Worm (Caenorhabditis elegans) whole organism, L3 larva: ENCODE data around the gene mrpl-44.
A peak's percentile ranks its signal among the peaks of the same experiment; 100 is the strongest.

Experiments
- R02D3.7 ChIP-seq: fragments of 150-350 bp; optimal IDR thresholded peaks from 2 replicates; lab custom pipeline; 2014; ENCODE audit warnings: missing biosample characterization, missing genetic modification characterization
- ama-1 ChIP-seq: fragments of 150-350 bp; optimal IDR thresholded peaks from 2 replicates; lab custom pipeline; 2018
- ceh-28 ChIP-seq: fragments of 150-350 bp; optimal IDR thresholded peaks from 2 replicates; lab custom pipeline; 2014; ENCODE audit warnings: missing biosample characterization, missing genetic modification reagents, missing genetic modification characterization
- ceh-82 ChIP-seq: fragments of 150-350 bp; optimal IDR thresholded peaks from 2 replicates; lab custom pipeline; 2014; ENCODE audit warnings: missing biosample characterization, missing genetic modification characterization
- daf-12 ChIP-seq: fragments of 150-350 bp; optimal IDR thresholded peaks from 2 replicates; lab custom pipeline; 2014; ENCODE audit warnings: missing biosample characterization, missing genetic modification reagents, missing genetic modification characterization
- egl-27 ChIP-seq: sonication (generic microtip); optimal IDR thresholded peaks from 4 replicates; lab custom pipeline; 2017; ENCODE audit warnings: missing biosample characterization, missing genetic modification reagents, missing genetic modification characterization
- egl-5 ChIP-seq: fragments of 150-350 bp; optimal IDR thresholded peaks from 2 replicates; lab custom pipeline; 2017; ENCODE audit warnings: missing biosample characterization, missing genetic modification reagents, missing genetic modification characterization, inconsistent platforms
- elt-1 ChIP-seq: fragments of 150-350 bp; optimal IDR thresholded peaks from 2 replicates; lab custom pipeline; 2014; ENCODE audit warnings: missing biosample characterization, missing genetic modification characterization
- elt-2 ChIP-seq: sonication (generic microtip); optimal IDR thresholded peaks from 2 replicates; lab custom pipeline; 2016; ENCODE audit warnings: missing genetic modification reagents, mild to moderate bottlenecking, missing genetic modification characterization, missing compliant biosample characterization
- elt-3 ChIP-seq, 3 experiments: fragments of 150-350 bp in 1 of 3; sonication (generic microtip) in 2 of 3; optimal IDR thresholded peaks; 2 replicates in 2 of 3; 4 replicates in 1 of 3; lab custom pipeline; 2014 to 2017; ENCODE audit warnings: missing biosample characterization in 3 of 3, missing genetic modification characterization in 3 of 3
- eor-1 ChIP-seq, 2 experiments: fragments of 150-350 bp; optimal IDR thresholded peaks; 2 replicates each; lab custom pipeline; 2014 to 2018; ENCODE audit warnings: missing biosample characterization in 2 of 2, missing genetic modification characterization in 2 of 2
- fkh-10 ChIP-seq: sonication (generic microtip); optimal IDR thresholded peaks from 2 replicates; lab custom pipeline; 2017; ENCODE audit warnings: missing biosample characterization, missing genetic modification reagents, missing genetic modification characterization
- fkh-2 ChIP-seq: fragments of 150-350 bp; optimal IDR thresholded peaks from 2 replicates; lab custom pipeline; 2014; ENCODE audit warnings: missing biosample characterization, missing genetic modification reagents, missing genetic modification characterization
- fos-1 ChIP-seq: fragments of 150-350 bp; optimal IDR thresholded peaks from 2 replicates; lab custom pipeline; 2014; ENCODE audit warnings: missing biosample characterization, missing genetic modification characterization
- hmg-11 ChIP-seq: sonication (generic microtip); optimal IDR thresholded peaks from 2 replicates; lab custom pipeline; 2016; ENCODE audit warnings: missing genetic modification characterization, missing compliant biosample characterization
- jun-1 ChIP-seq: fragments of 150-350 bp; optimal IDR thresholded peaks from 2 replicates; lab custom pipeline; 2014; ENCODE audit warnings: missing biosample characterization, missing genetic modification reagents, missing genetic modification characterization
- lin-39 ChIP-seq: fragments of 150-350 bp; optimal IDR thresholded peaks from 2 replicates; lab custom pipeline; 2018; ENCODE audit warnings: missing biosample characterization, missing genetic modification reagents, missing genetic modification characterization
- lsy-12 ChIP-seq: sonication (generic microtip); optimal IDR thresholded peaks from 2 replicates; lab custom pipeline; 2016; ENCODE audit warnings: mild to moderate bottlenecking, missing genetic modification characterization, missing compliant biosample characterization
- mdl-1 ChIP-seq: fragments of 150-350 bp; optimal IDR thresholded peaks from 2 replicates; lab custom pipeline; 2014; ENCODE audit warnings: missing biosample characterization, missing genetic modification characterization
- mml-1 ChIP-seq: fragments of 150-350 bp; sonication (generic microtip); optimal IDR thresholded peaks from 3 replicates; lab custom pipeline; 2014; ENCODE audit warnings: missing biosample characterization, missing genetic modification characterization
- nhr-12 ChIP-seq: fragments of 150-350 bp; optimal IDR thresholded peaks from 2 replicates; lab custom pipeline; 2014; ENCODE audit warnings: missing biosample characterization, missing genetic modification characterization
- nhr-23 ChIP-seq: fragments of 150-350 bp; optimal IDR thresholded peaks from 2 replicates; lab custom pipeline; 2014; ENCODE audit warnings: missing biosample characterization, missing genetic modification reagents, missing genetic modification characterization
- nhr-237 ChIP-seq: fragments of 150-350 bp; optimal IDR thresholded peaks from 2 replicates; lab custom pipeline; 2014; ENCODE audit warnings: missing biosample characterization, missing genetic modification characterization
- nhr-25 ChIP-seq: sonication (generic microtip); optimal IDR thresholded peaks from 2 replicates; lab custom pipeline; 2017; ENCODE audit warnings: missing biosample characterization, missing genetic modification characterization
- nhr-28 ChIP-seq: fragments of 150-350 bp; optimal IDR thresholded peaks from 2 replicates; lab custom pipeline; 2014; ENCODE audit warnings: missing biosample characterization, missing genetic modification characterization
- nhr-43 ChIP-seq: sonication (generic microtip); optimal IDR thresholded peaks from 2 replicates; lab custom pipeline; 2016; ENCODE audit warnings: mild to moderate bottlenecking, missing genetic modification characterization, missing compliant biosample characterization; ENCODE audit not compliant: poor library complexity, severe bottlenecking
- nhr-67 ChIP-seq: fragments of 150-350 bp; optimal IDR thresholded peaks from 2 replicates; lab custom pipeline; 2014; ENCODE audit warnings: missing biosample characterization, missing genetic modification characterization
- nhr-77 ChIP-seq: fragments of 150-350 bp; optimal IDR thresholded peaks from 2 replicates; lab custom pipeline; 2014; ENCODE audit warnings: missing biosample characterization, missing genetic modification characterization
- pha-4 ChIP-seq: fragments of 150-350 bp; optimal IDR thresholded peaks from 2 replicates; lab custom pipeline; 2014; ENCODE audit warnings: missing biosample characterization, missing genetic modification reagents, missing genetic modification characterization
- sea-2 ChIP-seq: fragments of 150-350 bp; sonication (generic microtip); optimal IDR thresholded peaks from 4 replicates; lab custom pipeline; 2014; ENCODE audit warnings: missing biosample characterization, missing genetic modification reagents, missing genetic modification characterization
- snpc-4 ChIP-seq: fragments of 150-350 bp; optimal IDR thresholded peaks from 2 replicates; lab custom pipeline; 2014; ENCODE audit warnings: missing biosample characterization, missing genetic modification characterization
- tbx-2 ChIP-seq: sonication (generic microtip); optimal IDR thresholded peaks from 2 replicates; lab custom pipeline; 2016; ENCODE audit warnings: mild to moderate bottlenecking, missing genetic modification characterization, missing compliant biosample characterization
- unc-39 ChIP-seq: sonication (generic microtip); optimal IDR thresholded peaks from 4 replicates; lab custom pipeline; 2017; ENCODE audit warnings: missing biosample characterization, missing genetic modification characterization
- unc-62 ChIP-seq: fragments of 150-350 bp; sonication (generic microtip); optimal IDR thresholded peaks from 4 replicates; lab custom pipeline; 2014; ENCODE audit warnings: missing biosample characterization, missing genetic modification reagents, missing genetic modification characterization

The mrpl-44 gene

DNA sequence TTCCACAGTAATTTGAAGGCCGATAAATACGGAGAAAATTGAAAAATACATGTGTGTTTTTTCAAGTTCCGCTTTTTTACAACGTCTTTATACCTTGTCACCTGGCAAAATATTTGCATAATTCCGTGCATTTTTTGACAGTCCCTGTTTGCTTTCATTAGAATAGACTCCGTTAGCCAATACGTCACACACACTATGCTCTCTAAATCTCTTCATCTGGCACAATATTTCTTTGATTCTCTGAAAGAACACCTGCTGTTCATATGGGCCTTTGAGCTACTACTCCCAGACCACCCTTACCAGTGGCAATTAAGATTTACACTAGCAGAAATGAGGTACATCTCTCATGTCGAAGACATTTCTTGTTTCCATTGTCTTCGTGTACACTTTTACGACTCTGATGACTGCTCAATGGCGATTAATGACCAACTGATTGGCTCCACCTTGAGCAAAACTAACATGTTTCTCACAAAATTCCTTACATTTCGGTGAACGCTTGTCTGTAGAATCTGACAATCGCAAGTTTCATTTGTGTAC is 29.2 kb upstream of the mrpl-44 start, which contains the start of gene grl-11:
Gene grl-11, minus strand, starts transcription at position 51 of the 537 bp plus-strand sequence.
- no peak for TF ChIP-seq elt-2 (tag; lab: Kevin White, UChicago)
- no peak for TF ChIP-seq unc-62 (GFP tag; lab: Kevin White, UChicago)
- no peak for TF ChIP-seq jun-1 (tag; lab: Kevin White, UChicago)
- no peak for TF ChIP-seq nhr-43
- no peak for TF ChIP-seq ama-1 (lab: Kevin White, UChicago)
- TF ChIP-seq ceh-28 (tag; lab: Kevin White, UChicago): no peak
- TF ChIP-seq elt-1 (tag; lab: Kevin White, UChicago): no peak
- TF ChIP-seq fkh-10 (GFP tag; lab: Kevin White, UChicago): no peak
- TF ChIP-seq fos-1 (tag; lab: Kevin White, UChicago): no peak
- TF ChIP-seq lin-39 (tag; lab: Kevin White, UChicago): no peak
- no peak for TF ChIP-seq sea-2 (GFP tag; lab: Kevin White, UChicago)
- TF ChIP-seq egl-5: no peak
- TF ChIP-seq hmg-11: no peak
- no peak for TF ChIP-seq pha-4 (tag; lab: Kevin White, UChicago)
- no peak for TF ChIP-seq nhr-77 (tag; lab: Kevin White, UChicago)
- TF ChIP-seq nhr-23: no peak
- no peak for TF ChIP-seq elt-3 (tag; optimal IDR thresholded peaks at IDR 0.05; lab: Kevin White, UChicago)
- TF ChIP-seq daf-12 (tag; lab: Kevin White, UChicago): no peak
- no peak for TF ChIP-seq tbx-2 (tag; lab: Kevin White, UChicago)
- TF ChIP-seq mdl-1: no peak

DNA sequence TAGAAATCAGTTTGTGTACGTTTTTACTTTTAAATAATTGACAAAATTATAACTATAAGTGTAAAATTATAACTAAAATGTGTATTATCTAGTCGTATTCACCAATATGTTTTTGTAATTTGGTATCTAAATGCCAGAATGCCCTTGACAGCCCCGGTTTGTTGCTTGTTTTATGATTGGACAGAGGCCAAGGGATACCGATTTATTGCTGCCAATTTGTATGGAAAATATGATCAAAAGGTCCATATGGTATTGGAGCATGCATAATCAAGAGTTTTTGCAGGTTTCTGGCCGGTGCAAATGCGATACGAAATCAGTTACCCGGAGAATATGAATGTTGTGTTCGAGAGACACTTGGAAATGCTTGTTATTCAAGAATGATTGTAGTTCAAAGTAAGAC is 26.6 kb upstream of the mrpl-44 start:
- TF ChIP-seq eor-1 (tag; optimal IDR thresholded peaks at IDR 0.05; lab: Kevin White, UChicago): no peak
- no peak for TF ChIP-seq pha-4 (tag; lab: Kevin White, UChicago)
- no peak for TF ChIP-seq R02D3.7
- no peak for TF ChIP-seq lsy-12
- no peak for TF ChIP-seq hmg-11
- TF ChIP-seq nhr-67 (tag; lab: Kevin White, UChicago): no peak
- TF ChIP-seq fkh-10 (GFP tag; lab: Kevin White, UChicago): no peak
- TF ChIP-seq nhr-12: no peak

DNA sequence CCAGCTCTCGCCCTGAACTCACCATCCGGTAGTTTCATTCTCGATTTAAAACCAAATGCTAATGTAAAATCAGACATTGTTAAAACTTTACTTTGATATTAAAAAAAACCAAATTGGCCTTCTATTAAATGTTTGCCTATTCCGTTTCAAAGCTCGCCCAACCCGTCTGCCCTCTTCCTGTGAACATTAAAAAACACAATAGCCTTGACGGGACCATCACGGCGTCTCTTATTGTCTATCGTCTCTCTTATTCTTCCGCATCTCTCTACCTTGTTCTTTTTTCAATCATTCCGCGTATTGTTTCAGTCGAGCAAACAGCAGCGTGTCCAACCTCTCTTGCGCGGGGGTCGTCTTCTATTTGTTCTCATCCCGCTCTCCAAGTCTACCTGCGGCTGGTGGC is 25.5 kb upstream of the mrpl-44 start, which contains the start of gene ZK512.1:
Gene ZK512.1, plus strand, starts transcription at position 301 of the 400 bp plus-strand sequence.
- no peak for TF ChIP-seq egl-27 (tag; lab: Kevin White, UChicago)
- TF ChIP-seq nhr-12: no peak
- no peak for TF ChIP-seq elt-1 (tag; lab: Kevin White, UChicago)
- no peak for TF ChIP-seq pha-4 (tag; lab: Kevin White, UChicago)

DNA sequence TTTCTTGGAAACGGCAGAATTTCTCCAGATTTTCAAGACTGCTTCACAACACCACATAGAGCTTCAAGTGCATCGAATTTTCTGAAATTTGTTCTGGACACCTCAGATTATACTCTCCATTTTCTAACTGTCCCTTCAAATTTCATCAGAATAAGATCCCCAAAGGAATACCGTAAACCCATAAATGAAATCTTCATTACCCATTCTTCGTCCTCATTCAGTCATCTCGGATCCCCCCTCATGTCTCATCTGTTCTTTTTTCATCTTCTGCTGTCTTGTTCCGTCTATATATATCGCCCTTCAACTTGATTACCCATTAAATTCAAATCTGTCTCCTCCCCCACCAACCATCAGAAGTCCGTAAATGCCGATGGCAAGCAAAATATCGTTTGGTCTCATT is 24.9 kb upstream of the mrpl-44 start:
- no peak for TF ChIP-seq ceh-82 (tag; lab: Kevin White, UChicago)
- TF ChIP-seq nhr-237 (tag; lab: Kevin White, UChicago): no peak
- TF ChIP-seq nhr-67 (tag; lab: Kevin White, UChicago): no peak
- TF ChIP-seq fkh-2 (tag; lab: Kevin White, UChicago): no peak
- no peak for TF ChIP-seq hmg-11
- no peak for TF ChIP-seq lsy-12
- no peak for TF ChIP-seq ama-1 (lab: Kevin White, UChicago)
- TF ChIP-seq fkh-10 (GFP tag; lab: Kevin White, UChicago): no peak
- no peak for TF ChIP-seq unc-39 (tag; lab: Kevin White, UChicago)
- TF ChIP-seq nhr-77 (tag; lab: Kevin White, UChicago): no peak
- no peak for TF ChIP-seq eor-1 (tag; optimal IDR thresholded peaks at IDR 0.05; lab: Kevin White, UChicago)
- TF ChIP-seq mml-1: no peak
- no peak for TF ChIP-seq elt-3 (tag; optimal IDR thresholded peaks at IDR 0.05; lab: Kevin White, UChicago)
- no peak for TF ChIP-seq nhr-28 (tag; lab: Kevin White, UChicago)
- no peak for TF ChIP-seq snpc-4 (tag; lab: Kevin White, UChicago)
- no peak for TF ChIP-seq fos-1 (tag; lab: Kevin White, UChicago)
- no peak for TF ChIP-seq nhr-25 (tag; lab: Kevin White, UChicago)
- TF ChIP-seq jun-1 (tag; lab: Kevin White, UChicago): no peak

DNA sequence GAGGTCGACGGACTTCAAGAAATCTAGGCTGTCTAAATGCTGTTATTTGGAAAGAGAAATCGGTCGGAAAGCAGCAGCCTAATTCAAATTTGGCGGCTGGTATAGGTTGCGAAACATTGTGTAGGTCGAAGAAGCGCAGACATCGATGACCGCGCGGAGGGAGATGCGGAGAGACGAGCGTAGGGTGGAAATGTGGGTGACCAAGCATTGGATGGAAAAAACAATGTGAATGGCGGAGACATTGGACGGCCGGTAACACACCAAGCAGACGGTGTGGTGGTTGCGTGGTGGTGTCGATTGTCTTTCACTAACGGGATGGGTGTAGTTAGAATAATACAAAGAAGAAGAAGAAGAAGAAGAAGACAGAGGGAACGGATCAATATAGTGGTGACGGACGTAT is 23.3 kb upstream of the mrpl-44 start:
- TF ChIP-seq nhr-25 (tag; lab: Kevin White, UChicago) (peak; percentile 17), elt-3 (tag; optimal IDR thresholded peaks at IDR 0.05; lab: Kevin White, UChicago) (no peak), sea-2 (GFP tag; lab: Kevin White, UChicago) (no peak), nhr-28 (tag; lab: Kevin White, UChicago) (no peak)
